Worm (Caenorhabditis elegans) whole organism, young adult: Measurements from ENCODE around the gene hrde-2.
A peak's percentile ranks its signal among the peaks of the same experiment; 100 is the strongest.

Experiments
- B0261.1 ChIP-seq: sonication (generic microtip); optimal IDR thresholded peaks from 2 replicates; lab custom pipeline; 2016; ENCODE audit warnings: mild to moderate bottlenecking, missing genetic modification characterization, moderate library complexity, missing compliant biosample characterization
- C17E4.6 ChIP-seq: fragments of 200-800 bp; sonication (Bioruptor generic); IDR thresholded peaks from 2 replicates; pipeline ENCODE4 v1.3.6; 2022; ENCODE audit warnings: missing genetic modification reagents, missing genetic modification characterization, missing compliant biosample characterization
- F23B12.7 ChIP-seq: sonication (generic microtip); optimal IDR thresholded peaks from 2 replicates; lab custom pipeline; 2017; ENCODE audit warnings: missing genetic modification characterization, mild to moderate bottlenecking, missing compliant biosample characterization, antibody characterized with exemption, moderate library complexity; ENCODE audit not compliant: insufficient read depth
- F33H1.4 ChIP-seq: fragments of 200-800 bp; sonication (Bioruptor generic); IDR thresholded peaks from 2 replicates; pipeline ENCODE4 v1.3.6; 2022; ENCODE audit warnings: missing genetic modification reagents, missing genetic modification characterization, missing compliant biosample characterization
- F37B4.10 ChIP-seq: fragments of 200-800 bp; sonication (Bioruptor generic); IDR thresholded peaks from 2 replicates; pipeline ENCODE4 v1.3.6; 2022; ENCODE audit warnings: missing genetic modification characterization, missing compliant biosample characterization
- F39B2.1 ChIP-seq: fragments of 200-800 bp; sonication (Bioruptor generic); IDR thresholded peaks from 2 replicates; pipeline ENCODE4 v1.3.6; 2022; ENCODE audit warnings: missing genetic modification reagents, missing genetic modification characterization, missing compliant biosample characterization
- F57A8.1 ChIP-seq: fragments of 200-800 bp; sonication (Bioruptor generic); optimal IDR thresholded peaks from 2 replicates; lab custom pipeline; 2018; ENCODE audit warnings: mild to moderate bottlenecking, missing genetic modification characterization, moderate library complexity, missing compliant biosample characterization
- T07F8.4 ChIP-seq: sonication (generic microtip); optimal IDR thresholded peaks from 2 replicates; lab custom pipeline; 2016; ENCODE audit warnings: mild to moderate bottlenecking, missing genetic modification characterization, moderate library complexity, missing compliant biosample characterization
- Y53F4B.3 ChIP-seq: fragments of 200-800 bp; sonication (Bioruptor generic); IDR thresholded peaks from 2 replicates; pipeline ENCODE4 v1.3.6; 2022; ENCODE audit warnings: missing genetic modification reagents, missing genetic modification characterization, missing compliant biosample characterization
- Y79H2A.3 ChIP-seq: fragments of 200-800 bp; sonication (Bioruptor generic); conservative IDR thresholded peaks from 2 replicates; pipeline ENCODE4 v1.3.6; 2022; ENCODE audit warnings: missing genetic modification reagents, missing genetic modification characterization, missing compliant biosample characterization
- ZK185.1 ChIP-seq: sonication (generic microtip); optimal IDR thresholded peaks from 2 replicates; lab custom pipeline; 2016; ENCODE audit warnings: mild to moderate bottlenecking, missing genetic modification characterization, missing compliant biosample characterization; ENCODE audit not compliant: poor library complexity, severe bottlenecking
- ama-1 ChIP-seq, 3 experiments: fragments of 150-350 bp in 1 of 3; sonication (generic microtip) in 2 of 3; optimal IDR thresholded peaks; 2 replicates each; lab custom pipeline; 2014 to 2018; ENCODE audit warnings: missing biosample characterization in 2 of 3, missing genetic modification characterization in 2 of 3, missing genetic modification reagents in 2 of 3
- atf-7 ChIP-seq: sonication (generic microtip); optimal IDR thresholded peaks from 2 replicates; lab custom pipeline; 2017; ENCODE audit warnings: mild to moderate bottlenecking, missing genetic modification characterization, missing compliant biosample characterization
- attf-5 ChIP-seq: fragments of 200-800 bp; sonication (Bioruptor generic); optimal IDR thresholded peaks from 2 replicates; lab custom pipeline; 2018; ENCODE audit warnings: mild to moderate bottlenecking, missing genetic modification characterization, missing compliant biosample characterization
- attf-6 ChIP-seq: fragments of 200-800 bp; sonication (Bioruptor generic); IDR thresholded peaks from 2 replicates; pipeline ENCODE4 v1.3.6; 2022; ENCODE audit warnings: missing genetic modification reagents, missing genetic modification characterization, missing compliant biosample characterization
- dox-1 ChIP-seq: fragments of 200-800 bp; sonication (Bioruptor generic); IDR thresholded peaks from 2 replicates; pipeline ENCODE4 v1.3.6; 2022; ENCODE audit warnings: missing genetic modification reagents, missing genetic modification characterization, missing compliant biosample characterization
- egrh-3 ChIP-seq: fragments of 200-800 bp; sonication (Bioruptor generic); IDR thresholded peaks from 2 replicates; pipeline ENCODE4 v1.3.6; 2022; ENCODE audit warnings: missing genetic modification reagents, missing genetic modification characterization, missing compliant biosample characterization
- fkh-3 ChIP-seq: sonication (generic microtip); optimal IDR thresholded peaks from 2 replicates; lab custom pipeline; 2016; ENCODE audit warnings: mild to moderate bottlenecking, missing genetic modification characterization, missing compliant biosample characterization
- gei-17 ChIP-seq: fragments of 200-800 bp; sonication (Bioruptor generic); optimal IDR thresholded peaks from 2 replicates; lab custom pipeline; 2018; ENCODE audit warnings: mild to moderate bottlenecking, missing genetic modification characterization, missing compliant biosample characterization
- hlh-12 ChIP-seq: sonication (generic microtip); optimal IDR thresholded peaks from 2 replicates; lab custom pipeline; 2016; ENCODE audit warnings: missing genetic modification characterization, missing compliant biosample characterization
- hsf-1 ChIP-seq: fragments of 200-800 bp; sonication (Bioruptor generic); IDR thresholded peaks from 2 replicates; pipeline ENCODE4 v1.3.6; 2022; ENCODE audit warnings: missing genetic modification reagents, missing genetic modification characterization, missing compliant biosample characterization
- lag-1 ChIP-seq: fragments of 200-800 bp; sonication (Bioruptor generic); IDR thresholded peaks from 2 replicates; pipeline ENCODE4 v1.3.6; 2022; ENCODE audit warnings: missing genetic modification reagents, missing genetic modification characterization, missing compliant biosample characterization
- let-526 ChIP-seq: fragments of 200-800 bp; sonication (Bioruptor generic); IDR thresholded peaks from 2 replicates; pipeline ENCODE4 v1.3.6; 2022; ENCODE audit warnings: missing genetic modification reagents, missing genetic modification characterization, missing compliant biosample characterization
- madf-10 ChIP-seq: sonication (generic microtip); optimal IDR thresholded peaks from 2 replicates; lab custom pipeline; 2016; ENCODE audit warnings: mild to moderate bottlenecking, missing genetic modification characterization, missing compliant biosample characterization
- mcd-1 ChIP-seq: fragments of 200-800 bp; sonication (Bioruptor generic); IDR thresholded peaks from 2 replicates; pipeline ENCODE4 v1.3.6; 2022; ENCODE audit warnings: missing genetic modification reagents, missing genetic modification characterization, missing compliant biosample characterization
- mxl-1 ChIP-seq: sonication (generic microtip); optimal IDR thresholded peaks from 2 replicates; lab custom pipeline; 2016; ENCODE audit warnings: missing genetic modification characterization, missing compliant biosample characterization
- nfyb-1 ChIP-seq: fragments of 200-800 bp; sonication (Bioruptor generic); IDR thresholded peaks from 2 replicates; pipeline ENCODE4 v1.3.6; 2022; ENCODE audit warnings: missing genetic modification reagents, missing genetic modification characterization, missing compliant biosample characterization
- nhr-90 ChIP-seq: sonication (generic microtip); optimal IDR thresholded peaks from 2 replicates; lab custom pipeline; 2016; ENCODE audit warnings: missing genotype, mild to moderate bottlenecking, missing genetic modification characterization, missing compliant biosample characterization
- rpc-1 ChIP-seq, 2 experiments: fragments of 150-350 bp in 1 of 2; sonication (generic microtip) in 1 of 2; optimal IDR thresholded peaks; 2 replicates each; lab custom pipeline; 2014 to 2018; ENCODE audit warnings: missing biosample characterization in 1 of 2, missing genetic modification characterization in 1 of 2, missing genetic modification reagents in 1 of 2, missing genotype in 1 of 2
- sdz-38 ChIP-seq: sonication (generic microtip); optimal IDR thresholded peaks from 2 replicates; lab custom pipeline; 2016; ENCODE audit warnings: missing genotype, missing genetic modification characterization, missing compliant biosample characterization
- sea-2 ChIP-seq: fragments of 200-800 bp; sonication (Bioruptor generic); IDR thresholded peaks from 2 replicates; pipeline ENCODE4 v1.3.6; 2022; ENCODE audit warnings: missing genetic modification characterization, missing compliant biosample characterization
- snpc-1.1 ChIP-seq: sonication (generic microtip); optimal IDR thresholded peaks from 2 replicates; lab custom pipeline; 2017; ENCODE audit warnings: missing genetic modification characterization, mild to moderate bottlenecking, missing compliant biosample characterization, antibody characterized with exemption, moderate library complexity, missing genotype, missing genetic modification reagents; ENCODE audit not compliant: insufficient read depth
- snpc-3.4 ChIP-seq: sonication (generic microtip); optimal IDR thresholded peaks from 2 replicates; lab custom pipeline; 2017; ENCODE audit warnings: missing genetic modification characterization, mild to moderate bottlenecking, missing compliant biosample characterization, antibody characterized with exemption, moderate library complexity, missing genotype, missing genetic modification reagents
- sptf-2 ChIP-seq: fragments of 200-800 bp; sonication (Bioruptor generic); optimal IDR thresholded peaks from 2 replicates; lab custom pipeline; 2018; ENCODE audit warnings: mild to moderate bottlenecking, missing genetic modification characterization, missing compliant biosample characterization
- zfh-2 ChIP-seq: fragments of 200-800 bp; sonication (Bioruptor generic); conservative IDR thresholded peaks from 2 replicates; pipeline ENCODE4 v1.3.6; 2022; ENCODE audit warnings: missing genetic modification reagents, missing genetic modification characterization, missing compliant biosample characterization
- ztf-18 ChIP-seq: sonication (generic microtip); optimal IDR thresholded peaks from 2 replicates; lab custom pipeline; 2016; ENCODE audit warnings: missing genotype, mild to moderate bottlenecking, missing genetic modification characterization, missing compliant biosample characterization
- ztf-22 ChIP-seq: fragments of 200-800 bp; sonication (Bioruptor generic); optimal IDR thresholded peaks from 2 replicates; lab custom pipeline; 2018; ENCODE audit warnings: mild to moderate bottlenecking, missing genetic modification characterization, moderate library complexity, missing compliant biosample characterization
- ztf-3 ChIP-seq: fragments of 200-800 bp; sonication (Bioruptor generic); optimal IDR thresholded peaks from 2 replicates; lab custom pipeline; 2018; ENCODE audit warnings: mild to moderate bottlenecking, missing genetic modification characterization, missing compliant biosample characterization
- ztf-6 ChIP-seq: fragments of 200-800 bp; sonication (Bioruptor generic); IDR thresholded peaks from 2 replicates; pipeline ENCODE4 v1.3.6; 2022; ENCODE audit warnings: missing genetic modification reagents, missing genetic modification characterization, missing compliant biosample characterization

Gene hrde-2

DNA sequence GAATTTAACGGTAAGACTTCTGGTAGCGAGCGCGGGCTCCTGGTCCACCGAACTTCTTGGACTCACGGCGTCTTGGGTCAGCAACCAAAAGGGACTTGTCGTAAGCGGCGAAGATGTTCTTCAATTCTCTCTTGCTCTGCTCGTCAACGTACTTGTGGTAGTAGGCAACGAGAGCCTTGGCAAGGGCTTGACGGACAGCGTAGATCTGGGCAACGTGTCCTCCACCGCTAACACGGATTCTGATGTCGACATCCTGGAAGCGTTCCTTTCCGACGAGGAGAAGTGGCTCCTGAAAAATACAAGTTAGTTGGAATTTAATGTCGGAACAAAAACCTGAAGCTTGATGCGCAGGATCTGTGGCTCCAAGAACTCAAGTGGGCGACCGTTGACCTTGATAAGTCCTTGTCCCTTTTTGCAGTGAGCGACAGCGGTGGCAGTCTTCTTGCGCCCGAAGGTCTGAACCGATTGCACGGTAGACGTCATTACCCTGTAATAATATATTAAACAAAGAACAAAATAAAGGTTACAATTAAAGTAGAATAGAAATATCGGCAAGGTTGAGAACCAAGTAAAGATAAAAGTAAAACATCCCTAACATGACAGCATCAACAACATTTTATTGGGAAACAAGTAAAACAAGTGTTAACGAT, 4.7 kb upstream of the hrde-2 start, which contains the start of gene rps-16 (continued):
- TF ChIP-seq gei-17 (GFP tag; lab: Kevin White, UChicago), result no peak
- TF ChIP-seq sdz-38 (tag; lab: Kevin White, UChicago), result no peak
- TF ChIP-seq nfyb-1 (GFP tag; lab: Robert Waterston, UW), result peak; percentile 79
- TF ChIP-seq F23B12.7 (tag; lab: Kevin White, UChicago), result no peak
- TF ChIP-seq ztf-3 (GFP tag; lab: Kevin White, UChicago), result no peak
- no peak for TF ChIP-seq ZK185.1 (tag; lab: Kevin White, UChicago)
- TF ChIP-seq lag-1 (GFP tag; lab: Robert Waterston, UW), result no peak
- TF ChIP-seq snpc-1.1, result peak; percentile 49
- peak; percentile 63 for TF ChIP-seq dox-1
- no peak for TF ChIP-seq B0261.1 (tag; lab: Kevin White, UChicago)
- TF ChIP-seq snpc-3.4, result peak; percentile 44
- TF ChIP-seq madf-10 (tag; lab: Kevin White, UChicago), result no peak
- no peak for TF ChIP-seq let-526 (GFP tag; lab: Robert Waterston, UW)
- TF ChIP-seq T07F8.4 (tag; lab: Kevin White, UChicago), result no peak
- 0 out of 2 replicates have a peak, but pooled peaks have one; percentile 17 for TF ChIP-seq C17E4.6
- peak; percentile 75; the same call in 1 of the 2 replicates for TF ChIP-seq F39B2.1
- no peak for TF ChIP-seq sptf-2 (GFP tag; lab: Kevin White, UChicago)
- TF ChIP-seq nhr-90 (tag; lab: Kevin White, UChicago), result no peak
- TF ChIP-seq mxl-1, result no peak
- TF ChIP-seq F33H1.4 (GFP tag; lab: Robert Waterston, UW), result no peak
- TF ChIP-seq ama-1 (optimal IDR thresholded peaks at IDR 0.05; lab: Kevin White, UChicago), result no peak
- peak; percentile 29 to 80 for TF ChIP-seq ama-1 (GFP tag; optimal IDR thresholded peaks at IDR 0.05; lab: Kevin White, UChicago)
- no peak for TF ChIP-seq attf-5 (GFP tag; lab: Kevin White, UChicago)
- TF ChIP-seq sea-2 (GFP tag; lab: Robert Waterston, UW), result no peak
- TF ChIP-seq F37B4.10, result no peak
- peak; percentile 89 for TF ChIP-seq fkh-3 (tag; lab: Kevin White, UChicago)
- TF ChIP-seq atf-7 (tag; lab: Kevin White, UChicago), result peak; percentile 62
- no peak for TF ChIP-seq ztf-22 (GFP tag; lab: Kevin White, UChicago)
- no peak for TF ChIP-seq hlh-12 (tag; lab: Kevin White, UChicago)
- TF ChIP-seq Y79H2A.3, result no peak
- TF ChIP-seq mcd-1, result peak; percentile 67
- TF ChIP-seq ztf-18 (tag; lab: Kevin White, UChicago), result peak; percentile 10
- TF ChIP-seq, all 124 proteins: peak for 46

DNA sequence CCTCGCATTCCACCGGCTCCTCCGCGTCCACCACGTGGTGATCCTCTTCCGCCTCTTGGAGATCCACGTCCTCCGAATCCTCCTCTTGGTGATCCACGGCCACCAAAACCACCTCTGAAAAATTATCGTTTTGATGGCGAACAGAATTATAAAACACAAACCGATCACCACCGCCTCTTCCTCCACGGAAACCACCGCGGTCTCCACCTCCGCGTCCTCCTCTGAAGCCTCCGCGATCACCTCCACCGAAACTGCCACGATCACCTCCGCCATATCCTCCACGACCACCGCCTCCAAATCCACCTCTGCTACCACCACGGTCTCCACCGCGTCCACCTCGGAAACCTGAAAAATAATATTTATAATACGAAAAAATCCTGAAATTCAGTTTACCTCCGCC, 3.4 kb upstream of the hrde-2 start:
- TF ChIP-seq F57A8.1 (GFP tag; lab: Kevin White, UChicago) (peak; percentile 20), hsf-1 (GFP tag; lab: Robert Waterston, UW) (peak; percentile 5; the same call in 1 of the 2 replicates), sptf-2 (GFP tag; lab: Kevin White, UChicago) (peak; percentile 2), egrh-3 (GFP tag; lab: Robert Waterston, UW) (peak; percentile 78), rpc-1 (optimal IDR thresholded peaks at IDR 0.05; lab: Kevin White, UChicago) (no peak), rpc-1 (tag; optimal IDR thresholded peaks at IDR 0.05; lab: Kevin White, UChicago) (no peak), dox-1 (peak; percentile 11; the same call in 1 of the 2 replicates), zfh-2 (GFP tag; lab: Robert Waterston, UW) (peak; percentile 87), ztf-6 (GFP tag; lab: Robert Waterston, UW) (no peak), attf-6 (GFP tag; lab: Robert Waterston, UW) (peak; percentile 35; the same call in 1 of the 2 replicates), Y53F4B.3 (no peak)
